Worm (Caenorhabditis elegans): Measurements from ENCODE around the gene T04F3.5.

T04F3.5 gene

DNA sequence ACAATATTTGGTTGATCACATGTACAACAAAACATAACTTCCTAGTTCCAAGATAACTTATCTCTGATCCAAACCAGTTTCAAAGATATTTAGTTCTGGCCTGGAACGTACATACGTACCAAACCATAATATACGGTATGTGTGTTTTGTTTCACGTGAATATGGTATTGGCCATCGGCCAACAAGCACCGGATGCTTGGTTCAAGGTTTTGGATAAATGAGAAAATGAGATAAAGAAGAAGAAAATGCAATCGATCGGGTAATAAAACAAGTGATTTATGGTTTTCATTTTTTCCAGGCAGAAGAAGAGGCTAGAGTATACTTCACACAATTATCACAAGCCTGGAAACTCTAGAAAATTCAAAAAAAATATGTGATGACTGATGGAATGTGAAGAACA is 34.9 kb downstream of the T04F3.5 start:
- no peak for TF ChIP-seq lin-11 (tag; optimal IDR thresholded peaks at IDR 0.05)

DNA sequence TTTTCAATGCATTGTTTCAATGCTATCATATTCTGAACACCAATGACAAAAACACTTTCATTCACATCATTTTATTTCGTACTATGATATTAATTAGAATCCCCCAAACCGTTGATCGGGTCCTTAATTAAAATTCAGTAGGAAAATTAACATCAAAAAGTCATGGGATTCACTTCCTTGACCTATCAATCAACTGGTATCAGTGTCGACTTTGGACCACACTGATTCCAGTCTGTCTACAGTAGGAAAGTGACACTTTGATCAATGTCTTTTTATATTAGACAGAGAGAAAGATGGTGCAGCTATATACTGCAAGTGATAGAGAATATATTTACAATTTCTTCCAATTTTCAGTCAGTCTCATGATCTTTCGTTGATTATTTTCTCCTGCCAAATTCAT is 35.9 kb downstream of the T04F3.5 start:
- TF ChIP-seq nhr-11 (tag; optimal IDR thresholded peaks at IDR 0.05) (no peak), F13H6.1 (tag; optimal IDR thresholded peaks at IDR 0.05) (no peak), eyg-1 (tag; optimal IDR thresholded peaks at IDR 0.05) (no peak), ceh-48 (tag; optimal IDR thresholded peaks at IDR 0.05) (no peak), K02D7.2 (tag; optimal IDR thresholded peaks at IDR 0.05) (no peak), npax-4 (tag; optimal IDR thresholded peaks at IDR 0.05) (no peak), tbx-7 (tag; optimal IDR thresholded peaks at IDR 0.05) (no peak), ceh-45 (GFP tag; IDR thresholded peaks at IDR 0.05) (no peak), tbx-2 (tag; optimal IDR thresholded peaks at IDR 0.05) (no peak), ceh-18 (tag; optimal IDR thresholded peaks at IDR 0.05) (no peak), ztf-16 (tag; optimal IDR thresholded peaks at IDR 0.05) (no peak), hlh-6 (tag; optimal IDR thresholded peaks at IDR 0.05) (no peak), K09A11.1 (tag; optimal IDR thresholded peaks at IDR 0.05; ENCODE audit: insufficient read depth) (no peak), fkh-10 (GFP tag; optimal IDR thresholded peaks at IDR 0.05) (no peak), unc-86 (tag; optimal IDR thresholded peaks at IDR 0.05) (no peak), hlh-30 (tag; optimal IDR thresholded peaks at IDR 0.05; ENCODE audit: insufficient read depth) (no peak), ceh-31 (tag; optimal IDR thresholded peaks at IDR 0.05) (no peak), ceh-22 (tag; optimal IDR thresholded peaks at IDR 0.05) (no peak), pha-4 (tag; optimal IDR thresholded peaks at IDR 0.05) (no peak)

- TF ChIP-seq rnt-1 (tag; optimal IDR thresholded peaks at IDR 0.05) (no peak), lin-11 (tag; optimal IDR thresholded peaks at IDR 0.05) (no peak), ref-2 (tag; optimal IDR thresholded peaks at IDR 0.05) (no peak), dmd-4 (tag; optimal IDR thresholded peaks at IDR 0.05; ENCODE audit: borderline replicate concordance) (no peak), fkh-10 (GFP tag; optimal IDR thresholded peaks at IDR 0.05) (no peak), pha-4 (tag; optimal IDR thresholded peaks at IDR 0.05) (no peak), sdc-2 (tag; optimal IDR thresholded peaks at IDR 0.05) (no peak), F13H6.1 (tag; optimal IDR thresholded peaks at IDR 0.05) (no peak), sox-4 (tag; optimal IDR thresholded peaks at IDR 0.05) (no peak), zip-5 (tag; optimal IDR thresholded peaks at IDR 0.05) (no peak), ceh-14 (tag; optimal IDR thresholded peaks at IDR 0.05) (no peak), che-1 (tag; optimal IDR thresholded peaks at IDR 0.05) (no peak), ceh-31 (tag; optimal IDR thresholded peaks at IDR 0.05) (no peak), C38D4.7 (GFP tag; optimal IDR thresholded peaks at IDR 0.05) (no peak)
These were observed 36.9 kb downstream of the T04F3.5 start for ce11 chrV:11797272-11797855.

DNA sequence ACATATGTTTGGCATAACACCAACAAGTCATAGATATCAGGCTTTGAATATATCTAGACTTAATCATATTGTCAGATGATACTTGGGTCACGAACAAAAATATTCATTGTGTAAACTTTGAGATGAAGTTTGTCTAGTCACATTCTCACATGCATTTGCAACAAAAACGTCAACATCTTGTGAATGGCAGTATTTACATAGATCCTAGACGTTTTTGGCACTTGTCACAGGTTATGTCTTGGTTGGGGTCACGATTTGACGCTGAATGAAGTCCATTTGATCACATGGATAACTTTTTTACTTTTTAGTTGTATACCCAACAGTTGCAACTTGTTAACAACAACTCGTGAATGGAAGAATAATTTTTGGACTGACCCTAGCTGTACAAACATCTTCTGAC is 37.8 kb downstream of the T04F3.5 start:
- TF ChIP-seq pqm-1 (tag; optimal IDR thresholded peaks at IDR 0.05) (no peak), pha-4 (tag; optimal IDR thresholded peaks at IDR 0.05) (no peak), odd-2 (tag; optimal IDR thresholded peaks at IDR 0.05) (no peak), ceh-24 (tag; optimal IDR thresholded peaks at IDR 0.05) (no peak), lim-6 (tag; optimal IDR thresholded peaks at IDR 0.05) (no peak), tbx-2 (tag; optimal IDR thresholded peaks at IDR 0.05) (no peak), hlh-30 (tag; optimal IDR thresholded peaks at IDR 0.05; ENCODE audit: insufficient read depth) (no peak), mec-3 (tag; optimal IDR thresholded peaks at IDR 0.05; ENCODE audit: borderline replicate concordance) (no peak), pros-1 (tag; optimal IDR thresholded peaks at IDR 0.05) (no peak), ttx-3 (tag; optimal IDR thresholded peaks at IDR 0.05) (no peak), T23F11.4 (GFP tag; optimal IDR thresholded peaks at IDR 0.05) (no peak), elt-4 (tag; optimal IDR thresholded peaks at IDR 0.05) (no peak)
